Fruit fly (Drosophila melanogaster) whole organism, embryonic: ENCODE measurements around the gene CG12194.
A peak's percentile ranks its signal among the peaks of the same experiment; 100 is the strongest.

Experiments used
- ATbp ChIP-seq: fragments of 200-800 bp; sonication (Bioruptor generic); optimal IDR thresholded peaks from 2 replicates; lab custom pipeline; 2017; ENCODE audit warnings: missing biosample characterization, mild to moderate bottlenecking, missing genetic modification characterization, missing genetic modification reagents
- Atf6 ChIP-seq: fragments of 200-800 bp; sonication (Bioruptor generic); IDR thresholded peaks from 2 replicates; pipeline ENCODE4 v1.3.6; 2022; ENCODE audit warnings: missing biosample characterization, missing genetic modification characterization
- B-H2 ChIP-seq: fragments of 200-800 bp; sonication (Bioruptor generic); optimal IDR thresholded peaks from 2 replicates; lab custom pipeline; 2018; ENCODE audit warnings: missing biosample characterization, mild to moderate bottlenecking, missing genetic modification characterization
- CG10147 ChIP-seq: fragments of 200-800 bp; sonication (Bioruptor generic); optimal IDR thresholded peaks from 2 replicates; lab custom pipeline; 2019; ENCODE audit warnings: missing biosample characterization, mild to moderate bottlenecking, missing genetic modification characterization, moderate library complexity
- CG11085 ChIP-seq: fragments of 200-800 bp; sonication (Bioruptor generic); IDR thresholded peaks from 2 replicates; pipeline ENCODE4 v1.3.6; 2022; ENCODE audit warnings: missing biosample characterization, missing genetic modification characterization
- CG11504 ChIP-seq: fragments of 200-800 bp; sonication (Bioruptor generic); optimal IDR thresholded peaks from 3 replicates; lab custom pipeline; 2019; ENCODE audit warnings: missing biosample characterization, mild to moderate bottlenecking, missing genetic modification characterization, moderate library complexity
- CG15479 ChIP-seq: fragments of 200-800 bp; sonication (Bioruptor generic); optimal IDR thresholded peaks from 3 replicates; lab custom pipeline; 2019; ENCODE audit warnings: missing biosample characterization, mild to moderate bottlenecking, missing genetic modification characterization, moderate library complexity
- CG15696 ChIP-seq: fragments of 200-800 bp; sonication (Bioruptor generic); optimal IDR thresholded peaks from 2 replicates; lab custom pipeline; 2019; ENCODE audit warnings: missing biosample characterization, mild to moderate bottlenecking, missing genetic modification characterization, moderate library complexity
- CG17361 ChIP-seq: fragments of 200-800 bp; sonication (Bioruptor generic); IDR thresholded peaks from 3 replicates; pipeline ENCODE4 v1.3.6; 2022; ENCODE audit warnings: missing biosample characterization, missing genetic modification characterization
- CG2712 ChIP-seq: fragments of 200-800 bp; optimal IDR thresholded peaks from 3 replicates; lab custom pipeline; 2019; ENCODE audit warnings: missing biosample characterization, mild to moderate bottlenecking, missing genetic modification characterization, moderate library complexity
- CG3281 ChIP-seq: fragments of 200-800 bp; sonication (Bioruptor generic); optimal IDR thresholded peaks from 3 replicates; lab custom pipeline; 2017; ENCODE audit warnings: missing biosample characterization, mild to moderate bottlenecking, missing genetic modification characterization
- CG3407 ChIP-seq: fragments of 200-800 bp; sonication (Bioruptor generic); optimal IDR thresholded peaks from 2 replicates; lab custom pipeline; 2018; ENCODE audit warnings: missing biosample characterization, mild to moderate bottlenecking, missing genetic modification characterization
- CG3847 ChIP-seq: fragments of 200-800 bp; sonication (Bioruptor generic); IDR thresholded peaks from 2 replicates; pipeline ENCODE4 v1.3.6; 2022; ENCODE audit warnings: missing biosample characterization, missing genetic modification characterization
- CG43689 ChIP-seq: fragments of 200-800 bp; sonication (Bioruptor generic); IDR thresholded peaks from 2 replicates; pipeline ENCODE4 v1.3.6; 2022; ENCODE audit warnings: missing biosample characterization, missing genetic modification characterization
- CG4854 ChIP-seq: fragments of 200-800 bp; sonication (Bioruptor generic); optimal IDR thresholded peaks from 2 replicates; lab custom pipeline; 2016; ENCODE audit warnings: missing biosample characterization, missing genetic modification characterization, inconsistent platforms
- CG5953 ChIP-seq: fragments of 200-800 bp; sonication (Bioruptor generic); IDR thresholded peaks from 2 replicates; pipeline ENCODE4 v1.3.6; 2022; ENCODE audit warnings: missing biosample characterization, missing genetic modification characterization
- CG7556 ChIP-seq: fragments of 200-800 bp; sonication (Bioruptor generic); optimal IDR thresholded peaks from 2 replicates; lab custom pipeline; 2017; ENCODE audit warnings: missing biosample characterization, mild to moderate bottlenecking, missing genetic modification characterization
- CG8359 ChIP-seq: fragments of 200-800 bp; sonication (Bioruptor generic); optimal IDR thresholded peaks from 2 replicates; lab custom pipeline; 2017; ENCODE audit warnings: missing biosample characterization, mild to moderate bottlenecking, missing genetic modification characterization, borderline replicate concordance
- CG9817 ChIP-seq: fragments of 200-800 bp; sonication (Bioruptor generic); optimal IDR thresholded peaks from 2 replicates; lab custom pipeline; 2018; ENCODE audit warnings: missing biosample characterization, mild to moderate bottlenecking, missing genetic modification characterization, moderate library complexity
- D19A ChIP-seq: fragments of 200-800 bp; optimal IDR thresholded peaks from 3 replicates; lab custom pipeline; 2019; ENCODE audit warnings: missing biosample characterization, mild to moderate bottlenecking, missing genetic modification characterization, moderate library complexity
- HLH54F ChIP-seq: fragments of 200-800 bp; sonication (Bioruptor generic); optimal IDR thresholded peaks from 3 replicates; lab custom pipeline; 2016; ENCODE audit warnings: missing biosample characterization, missing genetic modification characterization
- Med ChIP-seq: fragments of 200-800 bp; sonication (Bioruptor generic); peaks from one replicate; lab custom pipeline; 2016; ENCODE audit warnings: missing biosample characterization, missing genetic modification characterization, mild to moderate bottlenecking, inconsistent platforms, moderate library complexity
- Sox102F ChIP-seq: fragments of 200-800 bp; sonication (Bioruptor generic); optimal IDR thresholded peaks from 2 replicates; lab custom pipeline; 2018; ENCODE audit warnings: missing biosample characterization, mild to moderate bottlenecking, missing genetic modification characterization, moderate library complexity
- Sry-β ChIP-seq: fragments of 200-800 bp; sonication (Bioruptor generic); optimal IDR thresholded peaks from 2 replicates; lab custom pipeline; 2018; ENCODE audit warnings: missing biosample characterization, mild to moderate bottlenecking, missing genetic modification characterization, moderate library complexity
- ase ChIP-seq: fragments of 200-800 bp; sonication (Bioruptor generic); IDR thresholded peaks from 3 replicates; pipeline ENCODE4 v1.3.6; 2022; ENCODE audit warnings: missing biosample characterization, missing genetic modification characterization
- cad ChIP-seq: fragments of >200 bp; optimal IDR thresholded peaks from 2 replicates; lab custom pipeline; 2017; ENCODE audit warnings: missing biosample characterization, missing genetic modification characterization
- cas ChIP-seq: fragments of 200-800 bp; sonication (Bioruptor generic); IDR thresholded peaks from 2 replicates; pipeline ENCODE4 v1.3.6; 2022; ENCODE audit warnings: missing biosample characterization, missing genetic modification characterization
- caup ChIP-seq: fragments of 200-800 bp; sonication (Bioruptor generic); optimal IDR thresholded peaks from 3 replicates; lab custom pipeline; 2017; ENCODE audit warnings: missing biosample characterization, mild to moderate bottlenecking, missing genetic modification characterization, moderate library complexity; ENCODE audit not compliant: severe bottlenecking
- danr ChIP-seq: fragments of 200-800 bp; sonication (Bioruptor generic); IDR thresholded peaks from 2 replicates; pipeline ENCODE4 v1.3.6; 2022; ENCODE audit warnings: missing biosample characterization, missing genetic modification characterization
- gce ChIP-seq: fragments of 200-800 bp; sonication (Bioruptor generic); IDR thresholded peaks from 3 replicates; pipeline ENCODE4 v1.3.6; 2022; ENCODE audit warnings: missing biosample characterization, missing genetic modification characterization
- her ChIP-seq: fragments of 200-800 bp; sonication (Bioruptor generic); optimal IDR thresholded peaks from 2 replicates; lab custom pipeline; 2016; ENCODE audit warnings: missing biosample characterization, missing genetic modification characterization
- insv ChIP-seq, 2 experiments: fragments of 200-800 bp; sonication (Bioruptor generic); optimal IDR thresholded peaks; 3 replicates each; lab custom pipeline; 2016 to 2018; ENCODE audit warnings: missing biosample characterization in 2 of 2, missing genetic modification characterization in 2 of 2
- kni ChIP-seq: fragments of 200-800 bp; sonication (Bioruptor generic); optimal IDR thresholded peaks from 3 replicates; lab custom pipeline; 2017; ENCODE audit warnings: mild to moderate bottlenecking, missing biosample characterization, missing genetic modification reagents, missing genetic modification characterization
- luna ChIP-seq: fragments of 200-800 bp; sonication (Bioruptor generic); optimal IDR thresholded peaks from 2 replicates; lab custom pipeline; 2016; ENCODE audit warnings: missing biosample characterization, missing genetic modification characterization
- mirr ChIP-seq: fragments of 200-800 bp; sonication (Bioruptor generic); optimal IDR thresholded peaks from 3 replicates; lab custom pipeline; 2018; ENCODE audit warnings: missing biosample characterization, mild to moderate bottlenecking, missing genetic modification characterization
- nom ChIP-seq: fragments of 200-800 bp; sonication (Bioruptor generic); optimal IDR thresholded peaks from 2 replicates; lab custom pipeline; 2017; ENCODE audit warnings: missing biosample characterization, missing genetic modification characterization, mild to moderate bottlenecking, moderate library complexity, missing genetic modification reagents
- oc ChIP-seq: fragments of 200-800 bp; sonication (Bioruptor generic); optimal IDR thresholded peaks from 2 replicates; lab custom pipeline; 2018; ENCODE audit warnings: missing biosample characterization, mild to moderate bottlenecking, missing genetic modification characterization, moderate library complexity
- pan ChIP-seq, 4 experiments: fragments of >200 bp in 3 of 4; fragments of 200-800 bp in 1 of 4; sonication (Bioruptor generic) in 1 of 4; optimal IDR thresholded peaks in 3 of 4; IDR thresholded peaks in 1 of 4; 2 replicates each; pipeline versions ENCODE4 v1.3.6 to Lab custom; 2017 to 2022; ENCODE audit warnings: missing biosample characterization in 2 of 4, missing genetic modification characterization in 2 of 4, mixed read lengths in 1 of 4
- prd ChIP-seq, 3 experiments: fragments of >200 bp in 2 of 3; fragments of 200-800 bp in 1 of 3; sonication (Bioruptor generic) in 1 of 3; optimal IDR thresholded peaks in 2 of 3; IDR thresholded peaks in 1 of 3; 2 replicates in 2 of 3; 3 replicates in 1 of 3; pipeline versions ENCODE4 v1.3.6 to Lab custom; 2017 to 2022; ENCODE audit warnings: missing biosample characterization in 1 of 3, missing genetic modification characterization in 1 of 3
- repo ChIP-seq: fragments of 200-800 bp; sonication (Bioruptor generic); optimal IDR thresholded peaks from 2 replicates; lab custom pipeline; 2016; ENCODE audit warnings: missing biosample characterization, missing genetic modification characterization
- salm ChIP-seq: fragments of 200-800 bp; sonication (Bioruptor generic); optimal IDR thresholded peaks from 2 replicates; lab custom pipeline; 2018; ENCODE audit warnings: missing biosample characterization, mild to moderate bottlenecking, missing genetic modification characterization
- schlank ChIP-seq: fragments of 200-800 bp; sonication (Bioruptor generic); optimal IDR thresholded peaks from 2 replicates; lab custom pipeline; 2018; ENCODE audit warnings: missing biosample characterization, mild to moderate bottlenecking, missing genetic modification characterization
- so ChIP-seq: fragments of 200-800 bp; sonication (Bioruptor generic); IDR thresholded peaks from 3 replicates; pipeline ENCODE4 v1.3.6; 2022; ENCODE audit warnings: missing biosample characterization, missing genetic modification characterization
- stwl ChIP-seq: fragments of 200-800 bp; sonication (Bioruptor generic); optimal IDR thresholded peaks from 3 replicates; lab custom pipeline; 2018; ENCODE audit warnings: missing biosample characterization, mild to moderate bottlenecking, missing genetic modification characterization, moderate library complexity
- tll ChIP-seq, 2 experiments: fragments of 200-800 bp in 1 of 2; fragments of >200 bp in 1 of 2; sonication (Bioruptor generic) in 1 of 2; optimal IDR thresholded peaks; 2 replicates each; lab custom pipeline; 2017 to 2019; ENCODE audit warnings: missing biosample characterization in 2 of 2, missing genetic modification characterization in 2 of 2, mild to moderate bottlenecking in 1 of 2, moderate library complexity in 1 of 2
- twi ChIP-seq: fragments of 200-800 bp; optimal IDR thresholded peaks from 2 replicates; lab custom pipeline; 2019; ENCODE audit warnings: missing biosample characterization, mild to moderate bottlenecking, missing genetic modification characterization, moderate library complexity
- zen ChIP-seq: fragments of 200-800 bp; sonication (Bioruptor generic); optimal IDR thresholded peaks from 3 replicates; lab custom pipeline; 2018; ENCODE audit warnings: missing biosample characterization, mild to moderate bottlenecking, missing genetic modification characterization, moderate library complexity

The CG12194 gene

dm6 chr2L:4823797-4824196, 14.3 kb upstream of the CG12194 start:
- TF ChIP-seq CG2712 (no peak), CG11085 (GFP tag; lab: Robert Waterston, UW) (no peak), cad (GFP tag; lab: Kevin White, UChicago) (peak; percentile 68), CG15479 (GFP tag; lab: Kevin White, UChicago) (peak; percentile 77), CG17361 (GFP tag; lab: Robert Waterston, UW) (no peak), CG11504 (tag; lab: Kevin White, UChicago) (no peak), oc (no peak), zen (peak; percentile 90), insv (GFP tag; optimal IDR thresholded peaks at IDR 0.05; lab: Kevin White, UChicago) (no peak), Sox102F (GFP tag; lab: Kevin White, UChicago) (no peak), luna (GFP tag; lab: Kevin White, UChicago) (no peak), repo (GFP tag; lab: Kevin White, UChicago) (no peak), CG8359 (GFP tag; lab: Kevin White, UChicago) (no peak), HLH54F (no peak), D19A (tag; lab: Kevin White, UChicago) (no peak), prd (optimal IDR thresholded peaks at IDR 0.05; lab: Kevin White, UChicago) (no peak), prd (GFP tag; IDR thresholded peaks at IDR 0.05; lab: Robert Waterston, UW) (0 out of 3 replicates have a peak, but pooled peaks have one; percentile 29), CG5953 (GFP tag; lab: Robert Waterston, UW) (no peak), CG3281 (GFP tag; lab: Kevin White, UChicago) (no peak), CG9817 (tag; lab: Kevin White, UChicago) (no peak), Atf6 (GFP tag; lab: Robert Waterston, UW) (no peak), twi (tag; lab: Kevin White, UChicago) (peak; percentile 36), stwl (tag; lab: Kevin White, UChicago) (no peak), CG43689 (GFP tag; lab: Robert Waterston, UW) (no peak), tll (GFP tag; optimal IDR thresholded peaks at IDR 0.05; lab: Kevin White, UChicago) (peak in 1 of 2 experiments; percentile 76), her (GFP tag; lab: Kevin White, UChicago) (no peak), danr (GFP tag; lab: Robert Waterston, UW) (0 out of 2 replicates have a peak, but pooled peaks have one; percentile 11), gce (no peak), ATbp (GFP tag; lab: Kevin White, UChicago) (no peak), cas (GFP tag; lab: Robert Waterston, UW) (no peak), CG7556 (GFP tag; lab: Kevin White, UChicago) (no peak), kni (GFP tag; lab: Kevin White, UChicago) (peak; percentile 10)

- peak; percentile 15 for TF ChIP-seq nom (GFP tag; lab: Kevin White, UChicago)
- no peak for TF ChIP-seq CG3407 (GFP tag; lab: Kevin White, UChicago)
Measured at dm6 chr2L:4825695-4826094, 12.5 kb upstream of the CG12194 start.

- TF ChIP-seq salm (tag; lab: Kevin White, UChicago), result no peak
- peak; percentile 5 for TF ChIP-seq CG9817 (tag; lab: Kevin White, UChicago)
- TF ChIP-seq CG4854, result no peak
- TF ChIP-seq mirr (GFP tag; lab: Kevin White, UChicago), result peak; percentile 61
- peak; percentile 55 for TF ChIP-seq B-H2 (GFP tag; lab: Kevin White, UChicago)
- no peak for TF ChIP-seq CG3847 (GFP tag; lab: Robert Waterston, UW)
- TF ChIP-seq pan (optimal IDR thresholded peaks at IDR 0.05; lab: Kevin White, UChicago), result no peak
- peak in 1 of 2 experiments; percentile 43 for TF ChIP-seq pan (GFP tag; optimal IDR thresholded peaks at IDR 0.05 in 1 of 2, IDR thresholded peaks at IDR 0.05 in 1 of 2)
- peak; percentile 56 for TF ChIP-seq schlank (tag; lab: Kevin White, UChicago)
- no peak for TF ChIP-seq ase (GFP tag; lab: Robert Waterston, UW)
- TF ChIP-seq Med (GFP tag; lab: Kevin White, UChicago), result peak; percentile 64
- TF ChIP-seq caup (GFP tag; lab: Kevin White, UChicago), result peak; percentile 47
- 0 out of 3 replicates have a peak, but pooled peaks have one; percentile 50 for TF ChIP-seq so (GFP tag; lab: Robert Waterston, UW)
- TF ChIP-seq Sry-β (GFP tag; lab: Kevin White, UChicago), result no peak
- TF ChIP-seq CG10147 (GFP tag; lab: Kevin White, UChicago), result peak; percentile 3
- TF ChIP-seq CG15696, result peak; percentile 2
Measured at dm6 chr2L:4829040-4829439, 9.1 kb upstream of the CG12194 start.
